Fruit fly (Drosophila melanogaster) whole organism, larva: ENCODE data around the gene Naxd.

Source experiments
- noc ChIP-seq: fragments of 200-800 bp; sonication (Bioruptor generic); optimal IDR thresholded peaks from 3 replicates; lab custom pipeline; 2019; ENCODE audit warnings: missing biosample characterization, mild to moderate bottlenecking, missing genetic modification characterization, moderate library complexity

Naxd gene

DNA sequence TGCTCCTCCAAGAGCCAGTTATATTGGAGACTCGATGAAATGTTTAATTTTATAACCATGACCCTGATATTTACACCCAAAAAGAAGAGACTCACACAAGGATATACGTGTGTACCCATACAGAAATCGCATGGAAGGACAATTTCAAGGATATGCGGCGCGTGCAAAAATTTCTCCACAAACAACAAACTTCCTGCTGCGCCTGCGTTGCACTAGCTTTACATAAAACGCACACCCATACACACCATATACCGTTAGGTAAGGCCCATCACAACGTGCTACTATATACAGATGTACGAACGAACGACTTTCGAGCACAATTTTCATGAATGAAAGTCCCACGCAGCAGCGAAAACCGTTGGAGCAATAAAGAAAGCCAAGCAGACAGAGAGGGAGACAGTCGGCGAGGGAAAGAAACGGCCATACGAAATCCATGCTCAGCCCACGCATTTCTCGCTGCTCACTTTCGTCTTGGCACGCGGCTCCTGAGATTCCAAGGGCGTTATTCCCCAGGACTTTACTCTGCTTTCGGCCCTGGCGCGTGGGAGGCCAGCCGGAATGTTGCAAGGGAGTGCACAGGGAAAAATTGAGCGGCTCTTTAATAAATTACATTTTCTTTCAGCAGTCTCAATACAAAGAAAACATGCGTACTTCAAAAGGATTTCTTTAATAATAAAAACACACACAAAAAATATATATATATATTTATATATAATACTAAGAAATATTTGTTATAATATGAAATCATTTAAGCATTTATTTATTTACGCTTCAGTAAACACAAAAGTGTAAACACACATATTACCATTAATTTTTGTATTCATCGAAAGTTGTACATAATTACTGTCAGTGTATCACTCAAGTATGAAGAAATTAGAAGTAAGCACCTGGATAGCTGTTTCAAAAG lies 9.9 kb downstream of the Naxd start:
- TF ChIP-seq noc (tag; lab: Kevin White, UChicago), result no peak

dm6 chr3L:19086364-19087200 lies 10.9 kb downstream of the Naxd start, which contains the start of gene Mkp3:
Gene Mkp3 (minus strand): TSS chr3L:19086426.
- TF ChIP-seq noc (tag; lab: Kevin White, UChicago), result peak; percentile 93

DNA sequence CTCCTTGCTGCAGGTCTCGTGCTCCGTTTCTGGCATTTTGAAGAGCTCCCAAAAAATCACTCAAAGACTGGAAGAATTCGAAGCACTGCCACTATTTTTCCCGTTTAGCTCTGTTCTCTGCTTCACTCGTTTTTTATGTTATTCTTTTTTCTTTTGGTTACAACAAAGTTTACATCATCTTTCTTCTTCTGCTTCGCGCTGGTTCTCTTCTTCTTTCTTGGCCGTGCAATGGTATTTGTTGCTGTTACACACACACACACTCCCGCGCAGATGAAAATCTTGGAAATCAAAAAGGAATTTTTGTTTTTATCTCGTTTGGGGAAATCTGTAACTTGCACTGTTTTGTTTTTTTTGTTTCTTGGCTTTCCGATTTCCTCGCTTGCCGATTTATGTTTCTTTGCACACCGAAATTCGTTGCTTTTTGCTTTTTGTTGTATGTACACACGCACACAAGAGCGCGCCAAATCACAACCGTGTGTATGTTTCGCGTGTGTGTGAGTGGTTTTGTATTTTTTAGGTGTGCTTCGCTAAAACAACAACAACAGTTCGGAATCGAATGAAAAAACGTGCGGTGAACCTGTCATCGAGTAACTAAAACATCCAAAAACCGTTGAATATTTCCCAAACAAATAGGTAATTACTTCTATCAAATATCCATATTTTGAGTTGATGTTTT lies 11.7 kb downstream of the Naxd start:
- peak; percentile 8 for TF ChIP-seq noc (tag; lab: Kevin White, UChicago)

DNA sequence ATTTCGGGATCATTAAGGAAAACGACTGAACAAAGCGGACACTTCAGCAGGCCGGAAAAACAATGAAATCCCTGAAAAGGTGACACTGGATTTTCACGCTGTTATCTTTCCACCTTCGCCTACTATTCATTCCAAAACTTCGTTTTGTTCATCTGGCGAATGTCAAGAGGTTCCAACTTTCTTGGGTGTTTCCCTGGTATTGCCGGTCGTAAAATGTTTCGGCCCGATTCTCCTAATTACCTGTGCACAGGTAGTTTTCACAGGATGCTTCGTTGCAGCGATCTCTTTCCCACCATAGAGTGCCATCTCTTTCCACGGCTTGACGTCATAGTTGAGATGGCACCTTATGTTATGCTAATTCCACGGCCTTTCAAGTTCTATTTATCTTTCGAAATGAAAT lies 14.4 kb downstream of the Naxd start:
- TF ChIP-seq noc (tag; lab: Kevin White, UChicago), result no peak

DNA sequence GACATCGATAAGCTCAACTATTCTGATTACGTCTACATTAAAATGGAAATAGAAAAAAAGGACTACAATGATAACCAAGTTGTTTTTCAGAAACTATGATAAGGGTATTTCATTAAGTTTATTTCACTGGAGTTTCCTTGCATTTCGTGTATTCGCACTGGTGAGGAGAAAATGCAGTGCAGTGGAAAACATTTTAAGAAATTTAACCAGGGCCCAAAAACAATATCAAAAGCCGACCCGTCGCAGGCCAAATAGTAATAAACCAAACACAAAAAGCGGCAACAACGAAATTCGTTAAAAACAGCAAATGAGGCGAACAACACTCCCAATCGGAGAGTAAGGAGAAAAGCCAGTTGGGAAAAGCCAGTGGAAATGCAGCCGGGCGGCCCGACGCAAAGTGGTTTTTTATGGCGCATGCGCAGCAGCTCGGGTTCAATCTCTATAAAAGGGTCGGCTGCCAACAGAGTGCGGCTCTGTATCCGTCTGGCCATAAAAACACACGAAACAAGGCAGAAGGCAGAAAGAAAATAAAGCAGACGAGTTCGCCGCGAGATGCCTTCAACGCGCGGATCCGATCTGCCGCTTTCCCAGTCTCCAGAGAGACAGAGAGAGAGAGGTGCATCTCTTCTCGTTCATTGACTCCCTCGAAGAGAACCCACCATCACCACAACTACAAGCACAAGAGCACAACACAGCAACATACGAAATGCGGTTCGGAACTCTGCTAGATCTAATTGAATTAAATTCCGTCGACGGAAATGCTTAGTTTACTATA lies 16.4 kb downstream of the Naxd start:
- no peak for TF ChIP-seq noc (tag; lab: Kevin White, UChicago)

DNA sequence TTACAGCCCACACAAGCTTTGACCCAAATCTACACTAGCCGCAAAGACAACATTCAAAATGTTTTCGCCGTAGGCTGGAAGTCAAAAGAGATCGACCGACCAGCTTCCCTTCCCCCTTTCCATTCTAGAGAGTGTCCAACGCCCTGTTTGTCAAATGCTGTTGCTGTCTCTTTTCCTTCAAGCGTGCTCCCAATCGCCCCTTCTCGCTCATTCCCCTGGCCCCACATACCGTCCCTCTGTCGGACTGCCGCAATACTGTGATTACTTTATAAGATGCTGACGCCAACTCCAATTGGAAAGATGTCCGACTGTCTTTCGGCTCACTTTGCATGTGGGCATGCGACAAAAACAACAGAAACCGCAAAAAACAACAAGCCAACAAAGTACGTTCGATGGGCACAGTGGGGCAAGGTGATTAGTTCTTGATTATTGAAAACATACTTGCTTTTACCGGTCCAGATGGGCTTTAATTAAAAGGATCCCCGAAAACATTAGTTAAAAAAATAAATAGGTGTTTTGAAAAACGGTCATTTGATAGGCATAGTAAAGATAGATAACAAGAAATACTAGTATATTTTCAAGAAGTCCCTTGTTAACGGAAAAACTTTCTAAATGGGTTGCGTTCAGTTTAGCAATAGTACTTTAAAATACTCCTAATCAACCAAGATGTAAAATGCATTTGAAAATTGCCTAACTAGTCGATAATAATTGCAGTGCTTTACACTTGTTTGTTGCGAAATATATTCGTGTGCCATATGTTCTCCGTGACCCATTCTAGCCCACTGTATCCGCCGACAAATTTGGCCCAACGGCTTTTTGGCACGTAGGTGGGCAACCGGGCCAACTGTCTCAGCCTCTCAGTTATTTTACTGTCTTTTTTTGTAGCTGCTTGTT lies 17.5 kb downstream of the Naxd start:
- TF ChIP-seq noc (tag; lab: Kevin White, UChicago), result peak; percentile 31

- TF ChIP-seq noc (tag; lab: Kevin White, UChicago), result no peak
Observed at dm6 chr3L:19079067-19079466, 18.4 kb downstream of the Naxd start.

DNA sequence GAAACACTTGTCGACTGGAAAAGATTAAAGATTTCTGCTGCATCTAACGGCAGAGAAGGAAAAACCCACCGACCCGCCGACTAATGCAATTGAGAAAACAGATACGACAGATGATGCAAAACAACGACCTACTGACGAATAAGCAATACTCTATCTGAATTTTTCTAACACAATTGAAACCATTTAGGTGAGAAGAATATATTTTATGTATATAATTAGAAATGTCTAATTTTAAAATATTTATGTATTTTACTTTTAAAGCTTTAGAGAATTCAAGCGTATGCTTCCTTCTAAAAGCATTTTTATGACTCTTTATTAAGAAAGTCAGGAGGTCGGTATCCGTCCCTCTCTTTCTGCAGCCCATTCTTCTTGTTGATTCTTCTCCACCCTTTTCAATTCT lies 19.1 kb downstream of the Naxd start:
- TF ChIP-seq noc (tag; lab: Kevin White, UChicago), result no peak

DNA sequence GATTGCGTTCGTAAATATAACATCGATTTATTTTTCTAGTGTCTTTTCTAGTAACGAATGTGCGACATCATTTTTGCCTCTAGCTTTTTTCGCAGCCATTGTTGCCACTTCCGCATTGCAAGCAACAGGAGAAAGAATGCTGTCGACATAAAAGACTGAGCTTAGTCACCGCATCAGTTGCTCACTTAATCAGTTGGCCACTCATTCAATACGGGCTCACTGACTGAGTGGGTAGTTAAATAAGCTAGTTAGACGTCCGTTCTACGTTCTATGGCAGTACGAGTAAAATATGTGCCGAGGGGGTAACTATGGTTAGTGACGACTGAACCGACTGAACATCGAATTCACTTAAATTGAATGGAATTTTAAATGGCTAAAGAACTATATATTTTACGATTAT lies 21.5 kb downstream of the Naxd start:
- TF ChIP-seq noc (tag; lab: Kevin White, UChicago), result no peak

DNA sequence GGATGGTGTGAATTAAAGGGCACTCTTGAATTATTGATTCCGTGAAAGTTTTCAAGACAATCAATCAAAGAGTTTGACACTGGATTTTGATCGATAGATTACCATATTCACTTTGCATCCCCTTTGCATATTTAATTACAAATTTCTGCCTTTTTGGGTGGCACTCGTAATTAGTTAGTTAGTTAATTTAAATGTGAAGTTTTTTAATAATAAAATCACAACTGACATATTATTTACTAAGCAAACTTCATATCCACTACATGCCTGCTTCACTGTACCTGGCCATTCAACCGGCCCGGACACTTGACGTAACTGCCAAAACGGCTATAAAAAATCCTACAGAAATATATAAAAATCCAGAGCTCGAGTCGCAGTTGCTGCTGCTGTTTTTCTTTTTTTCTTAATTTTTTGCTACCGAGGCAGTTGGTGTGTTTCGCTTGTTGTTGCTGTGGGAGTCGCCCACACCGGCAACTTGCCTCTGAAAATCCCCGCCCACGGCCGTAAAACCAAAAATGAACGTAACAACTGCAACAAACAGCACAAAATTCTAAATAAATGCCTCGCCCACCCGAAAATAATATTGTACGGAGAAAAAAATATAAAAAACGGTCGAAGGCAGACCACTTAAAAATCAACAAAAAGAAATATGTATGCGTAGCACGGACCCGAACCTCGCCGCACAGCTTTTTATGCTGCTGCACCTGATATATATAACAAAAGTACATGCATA lies 22.7 kb downstream of the Naxd start:
- TF ChIP-seq noc (tag; lab: Kevin White, UChicago), result no peak

DNA sequence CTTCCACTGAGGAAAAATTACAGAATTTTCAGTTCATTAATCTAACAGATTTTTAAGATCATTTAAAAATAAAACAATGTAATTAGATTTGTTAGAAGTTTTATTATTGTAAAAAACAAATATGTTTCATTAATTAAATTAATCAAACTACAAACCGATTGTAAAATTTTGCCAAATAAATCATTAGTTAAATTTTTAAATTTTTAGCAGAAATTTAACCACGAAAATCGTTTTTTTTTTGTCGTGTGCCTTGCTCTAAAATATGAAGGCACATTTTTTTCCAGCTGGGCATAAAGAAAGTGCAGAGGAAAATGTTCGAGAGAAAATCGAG lies 23.6 kb downstream of the Naxd start:
- no peak for TF ChIP-seq noc (tag; lab: Kevin White, UChicago)

- no peak for TF ChIP-seq noc (tag; lab: Kevin White, UChicago)
Observed at dm6 chr3L:19073029-19073908, 24.2 kb downstream of the Naxd start.
